Worm (Caenorhabditis elegans) whole organism, L3 larva: ENCODE measurements around the gene fbxb-26.

Experiments
- R02D3.7 ChIP-seq: fragments of 150-350 bp; optimal IDR thresholded peaks from 2 replicates; lab custom pipeline; 2014; ENCODE audit warnings: missing biosample characterization, missing genetic modification characterization
- ZK546.5 ChIP-seq: sonication (generic microtip); optimal IDR thresholded peaks from 2 replicates; lab custom pipeline; 2017; ENCODE audit warnings: missing biosample characterization, missing genetic modification characterization
- ama-1 ChIP-seq: fragments of 150-350 bp; optimal IDR thresholded peaks from 2 replicates; lab custom pipeline; 2018
- ceh-28 ChIP-seq: fragments of 150-350 bp; optimal IDR thresholded peaks from 2 replicates; lab custom pipeline; 2014; ENCODE audit warnings: missing biosample characterization, missing genetic modification reagents, missing genetic modification characterization
- ceh-82 ChIP-seq: fragments of 150-350 bp; optimal IDR thresholded peaks from 2 replicates; lab custom pipeline; 2014; ENCODE audit warnings: missing biosample characterization, missing genetic modification characterization
- ceh-9 ChIP-seq: sonication (generic microtip); optimal IDR thresholded peaks from 2 replicates; lab custom pipeline; 2018; ENCODE audit warnings: missing biosample characterization, missing genetic modification characterization
- daf-12 ChIP-seq: fragments of 150-350 bp; optimal IDR thresholded peaks from 2 replicates; lab custom pipeline; 2014; ENCODE audit warnings: missing biosample characterization, missing genetic modification reagents, missing genetic modification characterization
- egl-27 ChIP-seq: sonication (generic microtip); optimal IDR thresholded peaks from 4 replicates; lab custom pipeline; 2017; ENCODE audit warnings: missing biosample characterization, missing genetic modification reagents, missing genetic modification characterization
- egl-5 ChIP-seq: fragments of 150-350 bp; optimal IDR thresholded peaks from 2 replicates; lab custom pipeline; 2017; ENCODE audit warnings: missing biosample characterization, missing genetic modification reagents, missing genetic modification characterization, inconsistent platforms
- elt-1 ChIP-seq: fragments of 150-350 bp; optimal IDR thresholded peaks from 2 replicates; lab custom pipeline; 2014; ENCODE audit warnings: missing biosample characterization, missing genetic modification characterization
- elt-2 ChIP-seq: sonication (generic microtip); optimal IDR thresholded peaks from 2 replicates; lab custom pipeline; 2016; ENCODE audit warnings: missing genetic modification reagents, mild to moderate bottlenecking, missing genetic modification characterization, missing compliant biosample characterization
- elt-3 ChIP-seq, 3 experiments: fragments of 150-350 bp in 1 of 3; sonication (generic microtip) in 2 of 3; optimal IDR thresholded peaks; 2 replicates in 2 of 3; 4 replicates in 1 of 3; lab custom pipeline; 2014 to 2017; ENCODE audit warnings: missing biosample characterization in 3 of 3, missing genetic modification characterization in 3 of 3
- eor-1 ChIP-seq, 2 experiments: fragments of 150-350 bp; optimal IDR thresholded peaks; 2 replicates each; lab custom pipeline; 2014 to 2018; ENCODE audit warnings: missing biosample characterization in 2 of 2, missing genetic modification characterization in 2 of 2
- fkh-10 ChIP-seq: sonication (generic microtip); optimal IDR thresholded peaks from 2 replicates; lab custom pipeline; 2017; ENCODE audit warnings: missing biosample characterization, missing genetic modification reagents, missing genetic modification characterization
- fkh-2 ChIP-seq: fragments of 150-350 bp; optimal IDR thresholded peaks from 2 replicates; lab custom pipeline; 2014; ENCODE audit warnings: missing biosample characterization, missing genetic modification reagents, missing genetic modification characterization
- hmg-11 ChIP-seq: sonication (generic microtip); optimal IDR thresholded peaks from 2 replicates; lab custom pipeline; 2016; ENCODE audit warnings: missing genetic modification characterization, missing compliant biosample characterization
- lin-15B ChIP-seq: fragments of 150-350 bp; optimal IDR thresholded peaks from 2 replicates; lab custom pipeline; 2014; ENCODE audit warnings: missing biosample characterization, missing genetic modification characterization
- lin-39 ChIP-seq: fragments of 150-350 bp; optimal IDR thresholded peaks from 2 replicates; lab custom pipeline; 2018; ENCODE audit warnings: missing biosample characterization, missing genetic modification reagents, missing genetic modification characterization
- lsy-12 ChIP-seq: sonication (generic microtip); optimal IDR thresholded peaks from 2 replicates; lab custom pipeline; 2016; ENCODE audit warnings: mild to moderate bottlenecking, missing genetic modification characterization, missing compliant biosample characterization
- mdl-1 ChIP-seq: fragments of 150-350 bp; optimal IDR thresholded peaks from 2 replicates; lab custom pipeline; 2014; ENCODE audit warnings: missing biosample characterization, missing genetic modification characterization
- mml-1 ChIP-seq: fragments of 150-350 bp; sonication (generic microtip); optimal IDR thresholded peaks from 3 replicates; lab custom pipeline; 2014; ENCODE audit warnings: missing biosample characterization, missing genetic modification characterization
- nfya-1 ChIP-seq: sonication (generic microtip); optimal IDR thresholded peaks from 2 replicates; lab custom pipeline; 2017; ENCODE audit warnings: missing genetic modification characterization, mild to moderate bottlenecking, missing compliant biosample characterization, antibody characterized with exemption, moderate library complexity; ENCODE audit not compliant: insufficient read depth
- nhr-12 ChIP-seq: fragments of 150-350 bp; optimal IDR thresholded peaks from 2 replicates; lab custom pipeline; 2014; ENCODE audit warnings: missing biosample characterization, missing genetic modification characterization
- nhr-237 ChIP-seq: fragments of 150-350 bp; optimal IDR thresholded peaks from 2 replicates; lab custom pipeline; 2014; ENCODE audit warnings: missing biosample characterization, missing genetic modification characterization
- nhr-28 ChIP-seq: fragments of 150-350 bp; optimal IDR thresholded peaks from 2 replicates; lab custom pipeline; 2014; ENCODE audit warnings: missing biosample characterization, missing genetic modification characterization
- nhr-43 ChIP-seq: sonication (generic microtip); optimal IDR thresholded peaks from 2 replicates; lab custom pipeline; 2016; ENCODE audit warnings: mild to moderate bottlenecking, missing genetic modification characterization, missing compliant biosample characterization; ENCODE audit not compliant: poor library complexity, severe bottlenecking
- nhr-67 ChIP-seq: fragments of 150-350 bp; optimal IDR thresholded peaks from 2 replicates; lab custom pipeline; 2014; ENCODE audit warnings: missing biosample characterization, missing genetic modification characterization
- nhr-76 ChIP-seq: fragments of 150-350 bp; sonication (generic microtip); optimal IDR thresholded peaks from 5 replicates; lab custom pipeline; 2014; ENCODE audit warnings: missing biosample characterization, missing genetic modification characterization
- nhr-77 ChIP-seq: fragments of 150-350 bp; optimal IDR thresholded peaks from 2 replicates; lab custom pipeline; 2014; ENCODE audit warnings: missing biosample characterization, missing genetic modification characterization
- pha-4 ChIP-seq: fragments of 150-350 bp; optimal IDR thresholded peaks from 2 replicates; lab custom pipeline; 2014; ENCODE audit warnings: missing biosample characterization, missing genetic modification reagents, missing genetic modification characterization
- pqm-1 ChIP-seq: fragments of 150-350 bp; optimal IDR thresholded peaks from 2 replicates; lab custom pipeline; 2017; ENCODE audit warnings: missing biosample characterization, missing genetic modification characterization, inconsistent platforms
- sea-2 ChIP-seq: fragments of 150-350 bp; sonication (generic microtip); optimal IDR thresholded peaks from 4 replicates; lab custom pipeline; 2014; ENCODE audit warnings: missing biosample characterization, missing genetic modification reagents, missing genetic modification characterization
- snpc-4 ChIP-seq: fragments of 150-350 bp; optimal IDR thresholded peaks from 2 replicates; lab custom pipeline; 2014; ENCODE audit warnings: missing biosample characterization, missing genetic modification characterization
- tbx-2 ChIP-seq: sonication (generic microtip); optimal IDR thresholded peaks from 2 replicates; lab custom pipeline; 2016; ENCODE audit warnings: mild to moderate bottlenecking, missing genetic modification characterization, missing compliant biosample characterization
- unc-39 ChIP-seq: sonication (generic microtip); optimal IDR thresholded peaks from 4 replicates; lab custom pipeline; 2017; ENCODE audit warnings: missing biosample characterization, missing genetic modification characterization
- unc-62 ChIP-seq: fragments of 150-350 bp; sonication (generic microtip); optimal IDR thresholded peaks from 4 replicates; lab custom pipeline; 2014; ENCODE audit warnings: missing biosample characterization, missing genetic modification reagents, missing genetic modification characterization
- zag-1 ChIP-seq: fragments of 150-350 bp; optimal IDR thresholded peaks from 2 replicates; lab custom pipeline; 2014; ENCODE audit warnings: missing biosample characterization, missing genetic modification characterization
- ztf-11 ChIP-seq: fragments of 150-350 bp; optimal IDR thresholded peaks from 2 replicates; lab custom pipeline; 2014; ENCODE audit warnings: missing biosample characterization, missing genetic modification characterization
- ztf-4 ChIP-seq: fragments of 150-350 bp; optimal IDR thresholded peaks from 2 replicates; lab custom pipeline; 2014; ENCODE audit warnings: missing biosample characterization, missing genetic modification characterization

The fbxb-26 gene

ce11 chrII:1714772-1715353 lies 32.5 kb downstream of the fbxb-26 start, which contains the start of gene btb-6:
TSS of gene btb-6 (plus strand) at chrII:1715303.
- no peak for TF ChIP-seq nhr-12
- no peak for TF ChIP-seq ceh-28 (tag; lab: Kevin White, UChicago)
- TF ChIP-seq nfya-1: no peak
- no peak for TF ChIP-seq ama-1 (lab: Kevin White, UChicago)
- TF ChIP-seq mdl-1: no peak
- no peak for TF ChIP-seq ztf-11
- no peak for TF ChIP-seq lsy-12 (tag; lab: Kevin White, UChicago)
- TF ChIP-seq nhr-43: no peak
- no peak for TF ChIP-seq nhr-237 (tag; lab: Kevin White, UChicago)
- no peak for TF ChIP-seq unc-62 (GFP tag; lab: Kevin White, UChicago)
- TF ChIP-seq R02D3.7: no peak
- TF ChIP-seq nhr-28 (tag; lab: Kevin White, UChicago): no peak
- no peak for TF ChIP-seq lin-15B (tag; lab: Kevin White, UChicago)
- TF ChIP-seq ztf-4: no peak
- no peak for TF ChIP-seq fkh-2 (tag; lab: Kevin White, UChicago)
- no peak for TF ChIP-seq tbx-2 (tag; lab: Kevin White, UChicago)
- no peak for TF ChIP-seq nhr-77 (tag; lab: Kevin White, UChicago)
- TF ChIP-seq elt-2: no peak
- no peak for TF ChIP-seq nhr-67
- no peak for TF ChIP-seq eor-1 (tag; optimal IDR thresholded peaks at IDR 0.05; lab: Kevin White, UChicago)

- TF ChIP-seq pha-4: no peak
These were observed 36.8 kb downstream of the fbxb-26 start, which contains the start of gene fbxb-48 for ce11 chrII:1719153-1719552. TSS of gene fbxb-48 (minus strand) at chrII:1719253.

- no peak for TF ChIP-seq unc-39 (tag; lab: Kevin White, UChicago)
- TF ChIP-seq sea-2 (GFP tag; lab: Kevin White, UChicago): no peak
- no peak for TF ChIP-seq pqm-1 (tag; lab: Kevin White, UChicago)
These were observed 40.1 kb downstream of the fbxb-26 start, which contains the start of the genes fbxb-5 and btb-8 for ce11 chrII:1722394-1722793. TSS of gene fbxb-5 (minus strand) at chrII:1722494. TSS of gene btb-8 (plus strand) at chrII:1722770.

- TF ChIP-seq ama-1 (lab: Kevin White, UChicago) (no peak), fkh-10 (GFP tag; lab: Kevin White, UChicago) (no peak), ceh-28 (tag; lab: Kevin White, UChicago) (no peak), hmg-11 (tag; lab: Kevin White, UChicago) (no peak), nfya-1 (no peak)
These were observed 42.0 kb downstream of the fbxb-26 start, which contains the start of gene fbxb-11 for ce11 chrII:1724314-1724713. TSS of gene fbxb-11 (plus strand) at chrII:1724614.

ce11 chrII:1725735-1726134 lies 43.4 kb downstream of the fbxb-26 start, which contains the start of gene F45C12.17:
TSS of gene F45C12.17 (plus strand) at chrII:1726111.
- TF ChIP-seq nhr-67 (no peak), ceh-28 (tag; lab: Kevin White, UChicago) (no peak), mml-1 (no peak), nhr-12 (no peak), lsy-12 (tag; lab: Kevin White, UChicago) (no peak), ceh-82 (no peak), nhr-43 (no peak), ceh-9 (tag; lab: Kevin White, UChicago) (no peak), daf-12 (tag; lab: Kevin White, UChicago) (no peak), sea-2 (GFP tag; lab: Kevin White, UChicago) (no peak), ZK546.5 (tag; lab: Kevin White, UChicago) (no peak), snpc-4 (no peak)
- TF ChIP-seq, all 47 proteins: peak for 0

- TF ChIP-seq ztf-11 (no peak), ceh-9 (tag; lab: Kevin White, UChicago) (no peak), ceh-82 (no peak), nhr-77 (tag; lab: Kevin White, UChicago) (no peak), R02D3.7 (no peak), mml-1 (no peak), nhr-76 (tag; lab: Kevin White, UChicago) (no peak), pqm-1 (tag; lab: Kevin White, UChicago) (peak; percentile 89), lin-39 (tag; lab: Kevin White, UChicago) (no peak), egl-5 (no peak), zag-1 (tag; lab: Kevin White, UChicago) (no peak), nhr-237 (tag; lab: Kevin White, UChicago) (no peak), elt-2 (peak; percentile 92), lsy-12 (tag; lab: Kevin White, UChicago) (no peak), elt-1 (no peak), fkh-10 (GFP tag; lab: Kevin White, UChicago) (no peak), egl-27 (tag; lab: Kevin White, UChicago) (no peak), elt-3 (tag; optimal IDR thresholded peaks at IDR 0.05; lab: Kevin White, UChicago) (no peak)
These were observed 45.9 kb downstream of the fbxb-26 start, which contains the start of gene btb-9 for ce11 chrII:1728253-1728652. TSS of gene btb-9 (plus strand) at chrII:1728506.
